Worm (Caenorhabditis elegans) whole organism, early embryonic: ENCODE results near the gene M117.4.

Experiments
- ama-1 ChIP-seq: fragments of 150-350 bp; optimal IDR thresholded peaks from 2 replicates; lab custom pipeline; 2014
- ceh-36 ChIP-seq: sonication (generic microtip); optimal IDR thresholded peaks from 2 replicates; lab custom pipeline; 2016; ENCODE audit warnings: missing genetic modification characterization, inconsistent platforms, missing compliant biosample characterization
- flt-1 ChIP-seq: fragments of 200-800 bp; sonication (Bioruptor generic); IDR thresholded peaks from 2 replicates; pipeline ENCODE4 v1.3.6; 2022; ENCODE audit warnings: missing genetic modification characterization, missing compliant biosample characterization
- hmbx-1 ChIP-seq: sonication (generic microtip); optimal IDR thresholded peaks from 2 replicates; lab custom pipeline; 2016; ENCODE audit warnings: mild to moderate bottlenecking, missing genetic modification characterization, missing compliant biosample characterization
- hmg-4 ChIP-seq: fragments of 200-800 bp; sonication (Bioruptor generic); optimal IDR thresholded peaks from 2 replicates; lab custom pipeline; 2018; ENCODE audit warnings: mild to moderate bottlenecking, missing genetic modification characterization, missing compliant biosample characterization
- pes-1 ChIP-seq: fragments of 200-800 bp; sonication (Bioruptor generic); IDR thresholded peaks from 2 replicates; pipeline ENCODE4 v1.3.6; 2022; ENCODE audit warnings: missing genetic modification reagents, missing genetic modification characterization, missing compliant biosample characterization
- scrt-1 ChIP-seq: fragments of 200-800 bp; sonication (Bioruptor generic); IDR thresholded peaks from 2 replicates; pipeline ENCODE4 v1.3.6; 2022; ENCODE audit warnings: missing genetic modification characterization, missing compliant biosample characterization
- sea-1 ChIP-seq: fragments of 200-800 bp; sonication (Bioruptor generic); conservative IDR thresholded peaks from 2 replicates; pipeline ENCODE4 v1.3.6; 2022; ENCODE audit warnings: missing genetic modification characterization, missing compliant biosample characterization
- tbx-11 ChIP-seq: fragments of 200-800 bp; sonication (Bioruptor generic); IDR thresholded peaks from 2 replicates; pipeline ENCODE4 v1.3.6; 2022; ENCODE audit warnings: missing genetic modification characterization, missing compliant biosample characterization
- tbx-37 ChIP-seq: fragments of 200-800 bp; sonication (Bioruptor generic); conservative IDR thresholded peaks from 2 replicates; pipeline ENCODE4 v1.3.6; 2022; ENCODE audit warnings: missing genetic modification reagents, missing genetic modification characterization, missing compliant biosample characterization
- tra-4 ChIP-seq: sonication (generic microtip); optimal IDR thresholded peaks from 2 replicates; lab custom pipeline; 2017; ENCODE audit warnings: missing genetic modification characterization, missing compliant biosample characterization

ce11 chrIV:11813901-11814300, 19.5 kb downstream of the M117.4 start, which contains the start of gene M117.1:
- no peak for TF ChIP-seq scrt-1 (GFP tag; lab: Robert Waterston, UW)
- no peak for TF ChIP-seq tra-4 (tag; lab: Kevin White, UChicago)
- no peak for TF ChIP-seq ama-1 (lab: Kevin White, UChicago)
- TF ChIP-seq flt-1: no peak
- no peak for TF ChIP-seq pes-1 (GFP tag; lab: Robert Waterston, UW)
- no peak for TF ChIP-seq ceh-36 (tag; lab: Kevin White, UChicago)
- TF ChIP-seq hmbx-1: no peak
- TF ChIP-seq hmg-4 (GFP tag; lab: Kevin White, UChicago): no peak
- no peak for TF ChIP-seq tbx-11
- no peak for TF ChIP-seq tbx-37
- no peak for TF ChIP-seq sea-1 (GFP tag; lab: Robert Waterston, UW)
